Fruit fly (Drosophila melanogaster) whole organism, prepupa: Measurements from ENCODE around the gene Nse1.

Experiments used
- Blimp-1 ChIP-seq: fragments of 200-800 bp; sonication (Bioruptor generic); optimal IDR thresholded peaks from 3 replicates; lab custom pipeline; 2017; ENCODE audit warnings: missing biosample characterization, missing genetic modification characterization, mild to moderate bottlenecking, moderate library complexity, missing genetic modification reagents
- CG10631 ChIP-seq: fragments of 200-800 bp; sonication (Bioruptor generic); optimal IDR thresholded peaks from 2 replicates; lab custom pipeline; 2016; ENCODE audit warnings: missing biosample characterization, missing genetic modification characterization
- CG10669 ChIP-seq: fragments of 200-800 bp; sonication (Bioruptor generic); optimal IDR thresholded peaks from 3 replicates; lab custom pipeline; 2018; ENCODE audit warnings: missing biosample characterization, mild to moderate bottlenecking, missing genetic modification characterization, moderate library complexity
- CG11294 ChIP-seq: fragments of 200-800 bp; sonication (Bioruptor generic); IDR thresholded peaks from 2 replicates; pipeline ENCODE4 v1.3.6; 2022; ENCODE audit warnings: missing biosample characterization, missing genetic modification characterization
- CG11762 ChIP-seq: fragments of 200-800 bp; sonication (Bioruptor generic); optimal IDR thresholded peaks from 3 replicates; lab custom pipeline; 2016; ENCODE audit warnings: missing biosample characterization, missing genetic modification characterization; ENCODE audit not compliant: insufficient read depth
- CG15336 ChIP-seq: fragments of 200-800 bp; sonication (Bioruptor generic); IDR thresholded peaks from 2 replicates; pipeline ENCODE4 v1.3.6; 2022; ENCODE audit warnings: missing biosample characterization, missing genetic modification characterization
- CG1621 ChIP-seq: fragments of 200-800 bp; sonication (Bioruptor generic); optimal IDR thresholded peaks from 3 replicates; lab custom pipeline; 2018; ENCODE audit warnings: missing biosample characterization, mild to moderate bottlenecking, missing genetic modification characterization
- CG16779 ChIP-seq: fragments of 200-800 bp; sonication (Bioruptor generic); optimal IDR thresholded peaks from 3 replicates; lab custom pipeline; 2017; ENCODE audit warnings: missing biosample characterization, mild to moderate bottlenecking, missing genetic modification characterization
- CG3032 ChIP-seq: fragments of 200-800 bp; optimal IDR thresholded peaks from 2 replicates; lab custom pipeline; 2019; ENCODE audit warnings: missing biosample characterization, mild to moderate bottlenecking, missing genetic modification characterization, moderate library complexity
- CG31627 ChIP-seq: fragments of 200-800 bp; sonication (Bioruptor generic); optimal IDR thresholded peaks from 3 replicates; lab custom pipeline; 2016; ENCODE audit warnings: missing biosample characterization, missing genetic modification characterization
- CG32006 ChIP-seq: fragments of 200-800 bp; sonication (Bioruptor generic); optimal IDR thresholded peaks from 3 replicates; lab custom pipeline; 2017; ENCODE audit warnings: missing biosample characterization, mild to moderate bottlenecking, missing genetic modification characterization
- CG3919 ChIP-seq: fragments of 200-800 bp; sonication (Bioruptor generic); optimal IDR thresholded peaks from 3 replicates; lab custom pipeline; 2016; ENCODE audit warnings: missing biosample characterization, missing genetic modification characterization
- CG4318 ChIP-seq: fragments of 200-800 bp; sonication (Bioruptor generic); optimal IDR thresholded peaks from 3 replicates; lab custom pipeline; 2017; ENCODE audit warnings: missing biosample characterization, mild to moderate bottlenecking, missing genetic modification characterization
- CG6163 ChIP-seq: fragments of 200-800 bp; sonication (Bioruptor generic); IDR thresholded peaks from 3 replicates; pipeline ENCODE4 v1.3.6; 2022; ENCODE audit warnings: missing biosample characterization, missing genetic modification characterization
- CG6276 ChIP-seq: fragments of 200-800 bp; sonication (Bioruptor generic); optimal IDR thresholded peaks from 2 replicates; lab custom pipeline; 2017; ENCODE audit warnings: missing biosample characterization, mild to moderate bottlenecking, missing genetic modification characterization
- CG6792 ChIP-seq: fragments of 200-800 bp; sonication (Bioruptor generic); optimal IDR thresholded peaks from 3 replicates; lab custom pipeline; 2016; ENCODE audit warnings: missing biosample characterization, missing genetic modification characterization
- CG6808 ChIP-seq: fragments of 200-800 bp; sonication (Bioruptor generic); optimal IDR thresholded peaks from 3 replicates; lab custom pipeline; 2017; ENCODE audit warnings: missing biosample characterization, missing genetic modification characterization, mild to moderate bottlenecking, moderate library complexity, missing genetic modification reagents
- CG6854 ChIP-seq: fragments of 200-800 bp; sonication (Bioruptor generic); optimal IDR thresholded peaks from 2 replicates; lab custom pipeline; 2017; ENCODE audit warnings: missing biosample characterization, mild to moderate bottlenecking, missing genetic modification characterization
- CG8119 ChIP-seq: fragments of 200-800 bp; sonication (Bioruptor generic); IDR thresholded peaks from 3 replicates; pipeline ENCODE4 v1.3.6; 2022; ENCODE audit warnings: missing biosample characterization, missing genetic modification characterization
- CG8319 ChIP-seq: fragments of 200-800 bp; sonication (Bioruptor generic); optimal IDR thresholded peaks from 3 replicates; lab custom pipeline; 2016; ENCODE audit warnings: missing biosample characterization, missing genetic modification characterization
- CG8632 ChIP-seq: fragments of 200-800 bp; sonication (Bioruptor generic); optimal IDR thresholded peaks from 3 replicates; lab custom pipeline; 2016; ENCODE audit warnings: missing biosample characterization, missing genetic modification characterization
- CG9139 ChIP-seq: fragments of 200-800 bp; sonication (Bioruptor generic); optimal IDR thresholded peaks from 3 replicates; lab custom pipeline; 2017; ENCODE audit warnings: missing biosample characterization, mild to moderate bottlenecking, missing genetic modification characterization
- Eip75B ChIP-seq: fragments of 200-800 bp; sonication (Bioruptor generic); optimal IDR thresholded peaks from 3 replicates; lab custom pipeline; 2016; ENCODE audit warnings: missing biosample characterization, missing genetic modification characterization
- Eip78C ChIP-seq: fragments of 200-800 bp; sonication (Bioruptor generic); peaks from one replicate; lab custom pipeline; 2016; ENCODE audit warnings: missing biosample characterization, missing genetic modification characterization
- Eip93F ChIP-seq: fragments of 200-800 bp; sonication (Bioruptor generic); optimal IDR thresholded peaks from 2 replicates; lab custom pipeline; 2016; ENCODE audit warnings: missing biosample characterization, mild to moderate bottlenecking, missing genetic modification characterization
- Ets21C ChIP-seq: fragments of 200-800 bp; sonication (Bioruptor generic); optimal IDR thresholded peaks from 3 replicates; lab custom pipeline; 2016; ENCODE audit warnings: missing biosample characterization, missing genetic modification characterization
- Ets96B ChIP-seq: fragments of 200-800 bp; optimal IDR thresholded peaks from 2 replicates; lab custom pipeline; 2019; ENCODE audit warnings: missing biosample characterization, mild to moderate bottlenecking, missing genetic modification characterization, moderate library complexity
- Gug ChIP-seq: fragments of 200-800 bp; sonication (Bioruptor generic); IDR thresholded peaks from 2 replicates; pipeline ENCODE4 v1.3.6; 2022; ENCODE audit warnings: missing biosample characterization, missing genetic modification characterization
- Lpt ChIP-seq: fragments of 200-800 bp; sonication (Bioruptor generic); optimal IDR thresholded peaks from 3 replicates; lab custom pipeline; 2016; ENCODE audit warnings: missing biosample characterization, missing genetic modification characterization
- Met ChIP-seq: fragments of 200-800 bp; sonication (Bioruptor generic); optimal IDR thresholded peaks from 3 replicates; lab custom pipeline; 2016; ENCODE audit warnings: missing biosample characterization, missing genetic modification characterization
- OdsH ChIP-seq: fragments of 200-800 bp; sonication (Bioruptor generic); optimal IDR thresholded peaks from 3 replicates; lab custom pipeline; 2016; ENCODE audit warnings: missing biosample characterization, missing genetic modification characterization
- Smox ChIP-seq: fragments of 200-800 bp; sonication (Bioruptor generic); optimal IDR thresholded peaks from 3 replicates; lab custom pipeline; 2016; ENCODE audit warnings: missing biosample characterization, missing genetic modification characterization
- Sox102F ChIP-seq: fragments of 200-800 bp; sonication (Bioruptor generic); optimal IDR thresholded peaks from 2 replicates; lab custom pipeline; 2016; ENCODE audit warnings: missing biosample characterization, mild to moderate bottlenecking, missing genetic modification characterization
- achi ChIP-seq: fragments of 200-800 bp; sonication (Bioruptor generic); optimal IDR thresholded peaks from 3 replicates; lab custom pipeline; 2016; ENCODE audit warnings: missing biosample characterization, missing genetic modification characterization
- acj6 ChIP-seq: fragments of 200-800 bp; sonication (Bioruptor generic); optimal IDR thresholded peaks from 3 replicates; lab custom pipeline; 2016; ENCODE audit warnings: missing biosample characterization, missing genetic modification characterization
- dac ChIP-seq: fragments of 200-800 bp; sonication (Bioruptor generic); optimal IDR thresholded peaks from 2 replicates; lab custom pipeline; 2017; ENCODE audit warnings: missing biosample characterization, mild to moderate bottlenecking, missing genetic modification characterization
- dsx ChIP-seq: fragments of 200-800 bp; optimal IDR thresholded peaks from 3 replicates; lab custom pipeline; 2019; ENCODE audit warnings: missing biosample characterization, mild to moderate bottlenecking, missing genetic modification characterization, moderate library complexity; ENCODE audit not compliant: poor library complexity, severe bottlenecking
- fd59A ChIP-seq: fragments of 200-800 bp; sonication (Bioruptor generic); optimal IDR thresholded peaks from 2 replicates; lab custom pipeline; 2017; ENCODE audit warnings: missing biosample characterization, mild to moderate bottlenecking, missing genetic modification characterization, missing genetic modification reagents
- fd85E ChIP-seq: fragments of 200-800 bp; sonication (Bioruptor generic); optimal IDR thresholded peaks from 3 replicates; lab custom pipeline; 2016; ENCODE audit warnings: missing biosample characterization, missing genetic modification characterization
- fkh ChIP-seq: fragments of 200-800 bp; sonication (Bioruptor generic); optimal IDR thresholded peaks from 3 replicates; lab custom pipeline; 2017; ENCODE audit warnings: missing biosample characterization, mild to moderate bottlenecking, missing genetic modification characterization, moderate library complexity
- lz ChIP-seq: fragments of 200-800 bp; sonication (Bioruptor generic); optimal IDR thresholded peaks from 3 replicates; lab custom pipeline; 2016; ENCODE audit warnings: missing biosample characterization, missing genetic modification characterization
- net ChIP-seq: fragments of 200-800 bp; sonication (Bioruptor generic); optimal IDR thresholded peaks from 3 replicates; lab custom pipeline; 2016; ENCODE audit warnings: missing biosample characterization, missing genetic modification characterization
- pdm3 ChIP-seq: fragments of 200-800 bp; sonication (Bioruptor generic); optimal IDR thresholded peaks from 3 replicates; lab custom pipeline; 2016; ENCODE audit warnings: missing biosample characterization, missing genetic modification characterization
- spab ChIP-seq: fragments of 200-800 bp; sonication (Bioruptor generic); optimal IDR thresholded peaks from 2 replicates; lab custom pipeline; 2017; ENCODE audit warnings: missing biosample characterization, mild to moderate bottlenecking, missing genetic modification characterization, missing genetic modification reagents
- svp ChIP-seq: fragments of 200-800 bp; sonication (Bioruptor generic); peaks from one replicate; lab custom pipeline; 2016; ENCODE audit warnings: missing biosample characterization, missing genetic modification characterization
- topi ChIP-seq: fragments of 200-800 bp; sonication (Bioruptor generic); optimal IDR thresholded peaks from 3 replicates; lab custom pipeline; 2016; ENCODE audit warnings: missing biosample characterization, missing genetic modification characterization
- vri ChIP-seq: fragments of 200-800 bp; sonication (Bioruptor generic); optimal IDR thresholded peaks from 3 replicates; lab custom pipeline; 2016; ENCODE audit warnings: missing biosample characterization, mild to moderate bottlenecking, missing genetic modification characterization

The Nse1 gene

dm6 chr2L:6648163-6648628, 29.2 kb downstream of the Nse1 start (continued):
- peak; percentile 95 for TF ChIP-seq CG3032 (tag; lab: Kevin White, UChicago)
- peak; percentile 97 for TF ChIP-seq OdsH (GFP tag; lab: Kevin White, UChicago)
- peak; percentile 94 for TF ChIP-seq net (GFP tag; lab: Kevin White, UChicago)
- TF ChIP-seq CG6276 (GFP tag; lab: Kevin White, UChicago) = no peak
- peak; percentile 95 for TF ChIP-seq dac (GFP tag; lab: Kevin White, UChicago)
- TF ChIP-seq spab (GFP tag; lab: Kevin White, UChicago) = peak; percentile 88
- TF ChIP-seq Blimp-1 (GFP tag; lab: Kevin White, UChicago) = peak; percentile 73
- peak; percentile 94 for TF ChIP-seq Lpt (GFP tag; lab: Kevin White, UChicago)
- peak; percentile 98 for TF ChIP-seq Eip78C (GFP tag; lab: Kevin White, UChicago)
- TF ChIP-seq CG6808 (GFP tag; lab: Kevin White, UChicago) = peak; percentile 90
- TF ChIP-seq Ets21C (GFP tag; lab: Kevin White, UChicago) = peak; percentile 90
- TF ChIP-seq Ets96B (tag; lab: Kevin White, UChicago) = peak; percentile 93
- TF ChIP-seq fkh (GFP tag; lab: Kevin White, UChicago) = peak; percentile 78
- TF ChIP-seq svp (GFP tag; lab: Kevin White, UChicago) = peak; percentile 97
- peak; percentile 92 for TF ChIP-seq CG10669
- peak; percentile 80 for TF ChIP-seq Eip93F (GFP tag; lab: Kevin White, UChicago)
- TF ChIP-seq Sox102F (GFP tag; lab: Kevin White, UChicago) = no peak
- TF ChIP-seq Met (GFP tag; lab: Kevin White, UChicago) = no peak
- peak; percentile 93 for TF ChIP-seq CG6163 (GFP tag; lab: Robert Waterston, UW)
- TF ChIP-seq CG11762 (GFP tag; lab: Kevin White, UChicago) = peak; percentile 94
- TF ChIP-seq vri (GFP tag; lab: Kevin White, UChicago) = peak; percentile 78
- peak; percentile 97 for TF ChIP-seq CG4318 (GFP tag; lab: Kevin White, UChicago)
- peak; percentile 95 for TF ChIP-seq lz (GFP tag; lab: Kevin White, UChicago)
- TF ChIP-seq CG6854 (GFP tag; lab: Kevin White, UChicago) = peak; percentile 85
- TF ChIP-seq pdm3 (GFP tag; lab: Kevin White, UChicago) = no peak
- TF ChIP-seq CG32006 = peak; percentile 98
- TF ChIP-seq Eip75B (GFP tag; lab: Kevin White, UChicago) = peak; percentile 95
- TF ChIP-seq CG8632 (GFP tag; lab: Kevin White, UChicago) = peak; percentile 91
- TF ChIP-seq CG16779 (tag; lab: Kevin White, UChicago) = peak; percentile 88
- peak; percentile 93 for TF ChIP-seq topi (GFP tag; lab: Kevin White, UChicago)
- peak; percentile 94 for TF ChIP-seq CG3919 (GFP tag; lab: Kevin White, UChicago)
- peak; percentile 95 for TF ChIP-seq achi (GFP tag; lab: Kevin White, UChicago)
- TF ChIP-seq CG6792 = peak; percentile 90
- peak; percentile 91 for TF ChIP-seq CG11294 (GFP tag; lab: Robert Waterston, UW)
- TF ChIP-seq CG8119 = peak; percentile 97
- peak; percentile 91 for TF ChIP-seq fd59A (GFP tag; lab: Kevin White, UChicago)

- TF ChIP-seq CG16779 (tag; lab: Kevin White, UChicago) = peak; percentile 90
- TF ChIP-seq CG32006 = peak; percentile 98
- TF ChIP-seq CG8632 (GFP tag; lab: Kevin White, UChicago) = peak; percentile 92
- peak; percentile 90 for TF ChIP-seq CG1621 (tag; lab: Kevin White, UChicago)
- TF ChIP-seq fd85E (GFP tag; lab: Kevin White, UChicago) = peak; percentile 93
- TF ChIP-seq CG31627 = peak; percentile 96
- TF ChIP-seq Gug (GFP tag; lab: Robert Waterston, UW) = peak; percentile 94
- peak; percentile 89 for TF ChIP-seq Ets96B (tag; lab: Kevin White, UChicago)
- peak; percentile 95 for TF ChIP-seq Met (GFP tag; lab: Kevin White, UChicago)
- TF ChIP-seq CG3919 (GFP tag; lab: Kevin White, UChicago) = peak; percentile 94
- TF ChIP-seq Smox (GFP tag; lab: Kevin White, UChicago) = peak; percentile 95
- peak; percentile 91 for TF ChIP-seq CG10631 (GFP tag; lab: Kevin White, UChicago)
- TF ChIP-seq CG9139 (GFP tag; lab: Kevin White, UChicago) = peak; percentile 80
- peak; percentile 75 for TF ChIP-seq dsx
- TF ChIP-seq acj6 (GFP tag; lab: Kevin White, UChicago) = peak; percentile 92
- TF ChIP-seq Lpt (GFP tag; lab: Kevin White, UChicago) = peak; percentile 97
- TF ChIP-seq Eip78C (GFP tag; lab: Kevin White, UChicago) = peak; percentile 98
- TF ChIP-seq CG6854 (GFP tag; lab: Kevin White, UChicago) = peak; percentile 76
- peak; percentile 95 for TF ChIP-seq topi (GFP tag; lab: Kevin White, UChicago)
- TF ChIP-seq OdsH (GFP tag; lab: Kevin White, UChicago) = peak; percentile 96
- TF ChIP-seq CG15336 (GFP tag; lab: Robert Waterston, UW) = peak; percentile 98
- TF ChIP-seq Ets21C (GFP tag; lab: Kevin White, UChicago) = peak; percentile 92
- TF ChIP-seq CG8319 (GFP tag; lab: Kevin White, UChicago) = peak; percentile 84
- peak; percentile 95 for TF ChIP-seq achi (GFP tag; lab: Kevin White, UChicago)
- TF ChIP-seq CG3032 (tag; lab: Kevin White, UChicago) = peak; percentile 84
Measured at dm6 chr2L:6647103-6647711, 30.2 kb downstream of the Nse1 start.
